Worm (Caenorhabditis elegans): ENCODE data around the gene srh-192.

DNA sequence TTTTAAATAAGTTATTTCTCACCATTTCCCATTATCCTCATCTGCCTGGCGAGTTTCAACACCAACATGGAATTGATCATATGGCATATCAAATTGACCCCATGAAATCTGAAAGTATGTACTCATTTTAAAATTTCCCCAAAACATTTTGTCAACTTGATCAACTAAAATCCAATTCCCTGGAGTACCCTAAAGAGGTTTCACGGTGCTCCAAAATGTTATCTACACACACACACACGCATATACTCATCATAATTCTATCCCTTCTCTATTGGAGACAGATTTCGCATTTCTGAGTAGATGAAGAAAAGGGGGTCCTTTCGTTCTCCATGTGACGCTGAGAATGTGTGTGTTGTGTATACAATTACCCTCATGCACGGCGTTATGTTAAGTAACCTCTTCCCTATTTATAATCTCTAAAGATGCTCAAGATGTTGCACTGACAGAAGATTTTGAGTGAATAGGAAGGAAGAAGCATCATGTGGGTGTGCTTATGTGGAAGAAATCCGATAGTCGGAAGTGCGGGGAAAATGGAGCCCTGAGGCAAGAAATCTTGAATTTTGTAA is 41.2 kb upstream of the srh-192 start:
- TF ChIP-seq lir-1 (GFP tag; conservative IDR thresholded peaks at IDR 0.05): no peak
- no peak for TF ChIP-seq F33H1.4 (GFP tag; IDR thresholded peaks at IDR 0.05)
- TF ChIP-seq egl-44 (GFP tag; IDR thresholded peaks at IDR 0.05): no peak
- TF ChIP-seq dpl-1 (GFP tag; optimal IDR thresholded peaks at IDR 0.05): no peak
- no peak for TF ChIP-seq ets-4 (GFP tag; optimal IDR thresholded peaks at IDR 0.05)
- TF ChIP-seq repo-1 (tag; optimal IDR thresholded peaks at IDR 0.05): no peak
- TF ChIP-seq madf-6 (GFP tag; IDR thresholded peaks at IDR 0.05): no peak
- no peak for TF ChIP-seq pha-4 (tag; optimal IDR thresholded peaks at IDR 0.05)

All from whole organism, young adult.